Worm (Caenorhabditis elegans) whole organism, L4 larva: ENCODE results near the gene Y4C6B.4.

ENCODE experiments used
- D1046.2 ChIP-seq: fragments of 200-800 bp; sonication (Bioruptor generic); IDR thresholded peaks from 2 replicates; pipeline ENCODE4 v1.3.6; 2022; ENCODE audit warnings: missing genetic modification characterization, missing compliant biosample characterization
- F10B5.3 ChIP-seq: sonication (generic microtip); optimal IDR thresholded peaks from 2 replicates; lab custom pipeline; 2016; ENCODE audit warnings: mild to moderate bottlenecking, missing genetic modification characterization, missing compliant biosample characterization
- F26F4.8 ChIP-seq: fragments of 200-800 bp; sonication (Bioruptor generic); conservative IDR thresholded peaks from 2 replicates; pipeline ENCODE4 v1.3.6; 2022; ENCODE audit warnings: missing genetic modification characterization, missing compliant biosample characterization
- R02D3.7 ChIP-seq: fragments of 150-350 bp; sonication (generic microtip); optimal IDR thresholded peaks from 3 replicates; lab custom pipeline; 2014; ENCODE audit warnings: missing biosample characterization, missing genetic modification characterization
- T26A8.4 ChIP-seq: fragments of 200-800 bp; sonication (Bioruptor generic); IDR thresholded peaks from 2 replicates; pipeline ENCODE4 v1.3.6; 2022; ENCODE audit warnings: missing genetic modification characterization, missing compliant biosample characterization
- Y105C5A.15 ChIP-seq: fragments of 200-800 bp; sonication (Bioruptor generic); IDR thresholded peaks from 2 replicates; pipeline ENCODE4 v1.3.6; 2022; ENCODE audit warnings: missing genetic modification characterization, missing compliant biosample characterization
- Y48G9A.11 ChIP-seq: fragments of 200-800 bp; sonication (Bioruptor generic); IDR thresholded peaks from 2 replicates; pipeline ENCODE4 v1.3.6; 2022; ENCODE audit warnings: missing genetic modification reagents, missing genetic modification characterization, missing compliant biosample characterization
- aha-1 ChIP-seq: fragments of 150-350 bp; peaks from one replicate; lab custom pipeline; 2014; ENCODE audit warnings: missing biosample characterization, missing genetic modification characterization
- aly-2 ChIP-seq: sonication (generic microtip); optimal IDR thresholded peaks from 2 replicates; lab custom pipeline; 2018; ENCODE audit warnings: missing biosample characterization, missing genetic modification characterization
- ceh-82 ChIP-seq: sonication (generic microtip); optimal IDR thresholded peaks from 2 replicates; lab custom pipeline; 2017; ENCODE audit warnings: missing biosample characterization, missing genetic modification characterization
- ces-1 ChIP-seq: fragments of 150-350 bp; sonication (generic microtip); optimal IDR thresholded peaks from 4 replicates; lab custom pipeline; 2014; ENCODE audit warnings: missing biosample characterization, missing genetic modification reagents, missing genetic modification characterization
- cey-2 ChIP-seq: sonication (generic microtip); optimal IDR thresholded peaks from 3 replicates; lab custom pipeline; 2017; ENCODE audit warnings: missing genetic modification characterization, mild to moderate bottlenecking, missing compliant biosample characterization, antibody characterized with exemption, borderline replicate concordance; ENCODE audit not compliant: insufficient read depth
- daf-16 ChIP-seq, 3 experiments: sonication (generic microtip); optimal IDR thresholded peaks; 2 replicates each; lab custom pipeline; 2016 to 2017; ENCODE audit warnings: missing genetic modification characterization in 3 of 3, missing genetic modification reagents in 3 of 3, mild to moderate bottlenecking in 2 of 3, missing compliant biosample characterization in 2 of 3, missing biosample characterization in 1 of 3, moderate library complexity in 1 of 3
- dmd-8 ChIP-seq: fragments of 200-800 bp; sonication (Bioruptor generic); IDR thresholded peaks from 2 replicates; pipeline ENCODE4 v1.3.6; 2022; ENCODE audit warnings: missing genetic modification characterization, missing compliant biosample characterization
- dmd-9 ChIP-seq: fragments of 200-800 bp; sonication (Bioruptor generic); IDR thresholded peaks from 2 replicates; pipeline ENCODE4 v1.3.6; 2022; ENCODE audit warnings: missing genetic modification reagents, missing genetic modification characterization, missing compliant biosample characterization
- dve-1 ChIP-seq: sonication (generic microtip); optimal IDR thresholded peaks from 2 replicates; lab custom pipeline; 2017; ENCODE audit warnings: antibody characterized with exemption, mild to moderate bottlenecking, missing genetic modification characterization, missing compliant biosample characterization; ENCODE audit not compliant: insufficient read depth
- egl-27 ChIP-seq: sonication (generic microtip); optimal IDR thresholded peaks from 3 replicates; lab custom pipeline; 2017; ENCODE audit warnings: missing biosample characterization, missing genetic modification reagents, missing genetic modification characterization
- fkh-10 ChIP-seq: fragments of 150-350 bp; optimal IDR thresholded peaks from 2 replicates; lab custom pipeline; 2014; ENCODE audit warnings: missing biosample characterization, missing genetic modification reagents, missing genetic modification characterization
- hlh-11 ChIP-seq: fragments of 200-800 bp; sonication (Bioruptor generic); optimal IDR thresholded peaks from 2 replicates; lab custom pipeline; 2018; ENCODE audit warnings: mild to moderate bottlenecking, missing genetic modification characterization, missing compliant biosample characterization
- hmg-1.1 ChIP-seq: fragments of 200-800 bp; sonication (Bioruptor generic); IDR thresholded peaks from 2 replicates; pipeline ENCODE4 v1.3.6; 2022; ENCODE audit warnings: missing genetic modification reagents, missing genetic modification characterization, missing compliant biosample characterization
- jun-1 ChIP-seq: fragments of 150-350 bp; optimal IDR thresholded peaks from 2 replicates; lab custom pipeline; 2014; ENCODE audit warnings: missing biosample characterization, missing genetic modification reagents, missing genetic modification characterization
- lin-1 ChIP-seq: fragments of 200-800 bp; sonication (Bioruptor generic); IDR thresholded peaks from 2 replicates; pipeline ENCODE4 v1.3.6; 2022; ENCODE audit warnings: missing genetic modification reagents, missing genetic modification characterization, missing compliant biosample characterization
- lin-13 ChIP-seq: fragments of 150-350 bp; optimal IDR thresholded peaks from 2 replicates; lab custom pipeline; 2014; ENCODE audit warnings: missing biosample characterization, missing genetic modification reagents, missing genetic modification characterization
- lin-15B ChIP-seq: fragments of 150-350 bp; sonication (generic microtip); optimal IDR thresholded peaks from 3 replicates; lab custom pipeline; 2014; ENCODE audit warnings: missing biosample characterization, missing genetic modification characterization
- madf-5 ChIP-seq, 2 experiments: fragments of 200-800 bp; sonication (Bioruptor generic); IDR thresholded peaks; 2 replicates each; pipeline ENCODE4 v1.3.6; 2022; ENCODE audit warnings: missing compliant biosample characterization in 2 of 2, missing genetic modification characterization in 2 of 2
- madf-9 ChIP-seq: fragments of 200-800 bp; sonication (Bioruptor generic); conservative IDR thresholded peaks from 2 replicates; pipeline ENCODE4 v1.3.6; 2022; ENCODE audit warnings: missing genetic modification reagents, missing genetic modification characterization, missing compliant biosample characterization
- mdl-1 ChIP-seq, 2 experiments: fragments of 150-350 bp in 1 of 2; sonication (generic microtip) in 1 of 2; optimal IDR thresholded peaks; 2 replicates each; lab custom pipeline; 2014 to 2017; ENCODE audit warnings: missing biosample characterization in 2 of 2, missing genetic modification characterization in 2 of 2
- mdt-29 ChIP-seq: fragments of 200-800 bp; sonication (Bioruptor generic); IDR thresholded peaks from 2 replicates; pipeline ENCODE4 v1.3.6; 2022; ENCODE audit warnings: missing genetic modification reagents, missing genetic modification characterization, missing compliant biosample characterization
- nhr-11 ChIP-seq: fragments of 150-350 bp; optimal IDR thresholded peaks from 2 replicates; lab custom pipeline; 2014; ENCODE audit warnings: missing biosample characterization, missing genetic modification characterization
- nhr-237 ChIP-seq: sonication (generic microtip); optimal IDR thresholded peaks from 2 replicates; lab custom pipeline; 2017; ENCODE audit warnings: missing biosample characterization, missing genetic modification characterization
- nhr-48 ChIP-seq: sonication (generic microtip); optimal IDR thresholded peaks from 2 replicates; lab custom pipeline; 2016; ENCODE audit warnings: mild to moderate bottlenecking, missing genetic modification characterization, missing compliant biosample characterization
- nhr-76 ChIP-seq: fragments of 150-350 bp; optimal IDR thresholded peaks from 2 replicates; lab custom pipeline; 2014; ENCODE audit warnings: missing biosample characterization, missing genetic modification characterization
- php-3 ChIP-seq: fragments of 200-800 bp; sonication (Bioruptor generic); IDR thresholded peaks from 2 replicates; pipeline ENCODE4 v1.3.6; 2022; ENCODE audit warnings: missing genetic modification reagents, missing genetic modification characterization, missing compliant biosample characterization
- saeg-2 ChIP-seq: fragments of 200-800 bp; sonication (Bioruptor generic); IDR thresholded peaks from 2 replicates; pipeline ENCODE4 v1.3.6; 2022; ENCODE audit warnings: missing genetic modification reagents, missing genetic modification characterization, missing compliant biosample characterization
- set-16 ChIP-seq: fragments of 200-800 bp; sonication (Bioruptor generic); IDR thresholded peaks from 2 replicates; pipeline ENCODE4 v1.3.6; 2022; ENCODE audit warnings: missing genetic modification reagents, missing genetic modification characterization, missing compliant biosample characterization
- skn-1 ChIP-seq: fragments of 150-350 bp; optimal IDR thresholded peaks from 2 replicates; lab custom pipeline; 2014; ENCODE audit warnings: missing biosample characterization, missing genetic modification characterization
- spr-1 ChIP-seq: sonication (generic microtip); optimal IDR thresholded peaks from 2 replicates; lab custom pipeline; 2016; ENCODE audit warnings: mild to moderate bottlenecking, missing genetic modification characterization, missing compliant biosample characterization
- spr-3 ChIP-seq: fragments of 200-800 bp; sonication (Bioruptor generic); optimal IDR thresholded peaks from 2 replicates; lab custom pipeline; 2018; ENCODE audit warnings: mild to moderate bottlenecking, missing genetic modification characterization, missing compliant biosample characterization
- tag-97 ChIP-seq: fragments of 200-800 bp; sonication (Bioruptor generic); IDR thresholded peaks from 2 replicates; pipeline ENCODE4 v1.3.6; 2022; ENCODE audit warnings: missing genetic modification characterization, missing compliant biosample characterization
- unc-62 ChIP-seq, 3 experiments: fragments of 150-350 bp in 1 of 3; sonication (generic microtip); optimal IDR thresholded peaks in 2 of 3; peaks in 1 of 3; 1 replicate in 1 of 3; 2 replicates in 2 of 3; lab custom pipeline; 2014 to 2017; ENCODE audit warnings: missing biosample characterization in 3 of 3, missing genetic modification characterization in 3 of 3, missing genetic modification reagents in 3 of 3, missing genotype in 1 of 3
- zip-11 ChIP-seq: fragments of 200-800 bp; sonication (Bioruptor generic); IDR thresholded peaks from 2 replicates; pipeline ENCODE4 v1.3.6; 2022; ENCODE audit warnings: missing genetic modification characterization, missing compliant biosample characterization
- zip-2 ChIP-seq: fragments of 150-350 bp; optimal IDR thresholded peaks from 2 replicates; lab custom pipeline; 2014; ENCODE audit warnings: missing biosample characterization, missing genetic modification characterization
- ztf-7 ChIP-seq: fragments of 150-350 bp; optimal IDR thresholded peaks from 2 replicates; lab custom pipeline; 2014; ENCODE audit warnings: missing biosample characterization, missing genetic modification characterization

Gene Y4C6B.4

ce11 chrIV:5287190-5287589 is 39.1 kb upstream of the Y4C6B.4 start:
- TF ChIP-seq tag-97 (no peak), lin-13 (no peak), spr-1 (no peak), egl-27 (tag; lab: Kevin White, UChicago) (no peak), hlh-11 (tag; lab: Kevin White, UChicago) (no peak), saeg-2 (GFP tag; lab: Robert Waterston, UW) (no peak)

- TF ChIP-seq R02D3.7 (tag; lab: Kevin White, UChicago) (no peak), nhr-76 (tag; lab: Kevin White, UChicago) (no peak), set-16 (GFP tag; lab: Robert Waterston, UW) (no peak), nhr-237 (tag; lab: Kevin White, UChicago) (no peak), lin-1 (GFP tag; lab: Robert Waterston, UW) (no peak), cey-2 (no peak), nhr-11 (no peak), jun-1 (tag; lab: Kevin White, UChicago) (no peak), lin-13 (no peak)
Observed at ce11 chrIV:5288932-5289331, 37.3 kb upstream of the Y4C6B.4 start.

ce11 chrIV:5290547-5290946 is 35.7 kb upstream of the Y4C6B.4 start, which contains the start of gene nlp-47:
Gene nlp-47, plus strand, starts transcription at chrIV:5290847.
- TF ChIP-seq ztf-7 (tag; lab: Kevin White, UChicago) (no peak), skn-1 (tag; lab: Kevin White, UChicago) (no peak), lin-15B (tag; lab: Kevin White, UChicago) (no peak), mdt-29 (GFP tag; lab: Robert Waterston, UW) (no peak), spr-3 (GFP tag; lab: Kevin White, UChicago) (no peak), nhr-11 (no peak), madf-9 (GFP tag; lab: Robert Waterston, UW) (no peak), aly-2 (no peak), mdl-1 (tag; optimal IDR thresholded peaks at IDR 0.05; lab: Kevin White, UChicago) (no peak), hlh-11 (tag; lab: Kevin White, UChicago) (no peak), cey-2 (no peak), Y48G9A.11 (no peak), ceh-82 (tag; lab: Kevin White, UChicago) (no peak)

- no peak for TF ChIP-seq madf-5 (GFP tag; IDR thresholded peaks at IDR 0.05; lab: Robert Waterston, UW)
- TF ChIP-seq F26F4.8 (GFP tag; lab: Robert Waterston, UW), result no peak
- TF ChIP-seq aha-1 (tag; lab: Kevin White, UChicago), result peak; percentile 56
- no peak for TF ChIP-seq cey-2
- TF ChIP-seq unc-62 (GFP tag; optimal IDR thresholded peaks at IDR 0.05 in 1 of 2; lab: Kevin White, UChicago), result peak in 1 of 2 experiments; percentile 90
- no peak for TF ChIP-seq unc-62 (tag; optimal IDR thresholded peaks at IDR 0.05; lab: Kevin White, UChicago)
- TF ChIP-seq Y48G9A.11, result no peak
- TF ChIP-seq php-3 (GFP tag; lab: Robert Waterston, UW), result no peak
- no peak for TF ChIP-seq nhr-11
Observed at ce11 chrIV:5291207-5291606, 35.0 kb upstream of the Y4C6B.4 start.

ce11 chrIV:5294467-5294866 is 31.8 kb upstream of the Y4C6B.4 start:
- no peak for TF ChIP-seq daf-16 (GFP tag; optimal IDR thresholded peaks at IDR 0.05; lab: Kevin White, UChicago)
- no peak for TF ChIP-seq daf-16 (tag; optimal IDR thresholded peaks at IDR 0.05; lab: Kevin White, UChicago)
- no peak for TF ChIP-seq zip-2
- TF ChIP-seq dmd-8, result no peak
- no peak for TF ChIP-seq T26A8.4
- no peak for TF ChIP-seq fkh-10 (GFP tag; lab: Kevin White, UChicago)
- TF ChIP-seq skn-1 (tag; lab: Kevin White, UChicago), result no peak
- no peak for TF ChIP-seq D1046.2
- TF ChIP-seq aly-2, result no peak
- no peak for TF ChIP-seq ces-1 (GFP tag; lab: Kevin White, UChicago)
- no peak for TF ChIP-seq dve-1 (tag; lab: Kevin White, UChicago)
- no peak for TF ChIP-seq F10B5.3 (tag; lab: Kevin White, UChicago)
- TF ChIP-seq hmg-1.1 (GFP tag; lab: Robert Waterston, UW), result no peak
- no peak for TF ChIP-seq zip-11
- no peak for TF ChIP-seq nhr-48
- TF ChIP-seq hlh-11 (tag; lab: Kevin White, UChicago), result no peak
- no peak for TF ChIP-seq dmd-9 (GFP tag; lab: Robert Waterston, UW)
- TF ChIP-seq Y105C5A.15 (GFP tag; lab: Robert Waterston, UW), result no peak
